Worm (Caenorhabditis elegans) whole organism, L4 larva: ENCODE measurements around the gene C01G10.6.

Source experiments
- F10B5.3 ChIP-seq: sonication (generic microtip); optimal IDR thresholded peaks from 2 replicates; lab custom pipeline; 2016; ENCODE audit warnings: mild to moderate bottlenecking, missing genetic modification characterization, missing compliant biosample characterization
- F49E8.2 ChIP-seq: sonication (generic microtip); optimal IDR thresholded peaks from 2 replicates; lab custom pipeline; 2016; ENCODE audit warnings: missing compliant biosample characterization, mild to moderate bottlenecking, missing genetic modification characterization, borderline replicate concordance
- R02D3.7 ChIP-seq: fragments of 150-350 bp; sonication (generic microtip); optimal IDR thresholded peaks from 3 replicates; lab custom pipeline; 2014; ENCODE audit warnings: missing biosample characterization, missing genetic modification characterization
- Y48G9A.11 ChIP-seq: fragments of 200-800 bp; sonication (Bioruptor generic); IDR thresholded peaks from 2 replicates; pipeline ENCODE4 v1.3.6; 2022; ENCODE audit warnings: missing genetic modification reagents, missing genetic modification characterization, missing compliant biosample characterization
- Y5F2A.4 ChIP-seq: fragments of 200-800 bp; sonication (Bioruptor generic); optimal IDR thresholded peaks from 2 replicates; lab custom pipeline; 2018; ENCODE audit warnings: mild to moderate bottlenecking, missing genetic modification characterization, missing compliant biosample characterization
- aha-1 ChIP-seq: fragments of 150-350 bp; peaks from one replicate; lab custom pipeline; 2014; ENCODE audit warnings: missing biosample characterization, missing genetic modification characterization
- arid-1 ChIP-seq: fragments of 200-800 bp; sonication (Bioruptor generic); conservative IDR thresholded peaks from 2 replicates; pipeline ENCODE4 v1.3.6; 2022; ENCODE audit warnings: missing genetic modification reagents, missing genetic modification characterization, missing compliant biosample characterization
- attf-4 ChIP-seq: sonication (generic microtip); optimal IDR thresholded peaks from 3 replicates; lab custom pipeline; 2017; ENCODE audit warnings: missing biosample characterization, missing genetic modification characterization
- ceh-20 ChIP-seq: fragments of 200-800 bp; sonication (Bioruptor generic); IDR thresholded peaks from 2 replicates; pipeline ENCODE4 v1.3.6; 2022; ENCODE audit warnings: missing genetic modification reagents, missing genetic modification characterization, missing compliant biosample characterization
- ceh-44 ChIP-seq: fragments of 200-800 bp; sonication (Bioruptor generic); IDR thresholded peaks from 2 replicates; pipeline ENCODE4 v1.3.6; 2022; ENCODE audit warnings: missing genetic modification reagents, missing genetic modification characterization, missing compliant biosample characterization
- cey-2 ChIP-seq: sonication (generic microtip); optimal IDR thresholded peaks from 3 replicates; lab custom pipeline; 2017; ENCODE audit warnings: missing genetic modification characterization, mild to moderate bottlenecking, missing compliant biosample characterization, antibody characterized with exemption, borderline replicate concordance; ENCODE audit not compliant: insufficient read depth
- daf-12 ChIP-seq: fragments of 150-350 bp; optimal IDR thresholded peaks from 2 replicates; lab custom pipeline; 2014; ENCODE audit warnings: missing biosample characterization, missing genetic modification reagents, missing genetic modification characterization
- daf-16 ChIP-seq, 3 experiments: sonication (generic microtip); optimal IDR thresholded peaks; 2 replicates each; lab custom pipeline; 2016 to 2017; ENCODE audit warnings: missing genetic modification characterization in 3 of 3, missing genetic modification reagents in 3 of 3, mild to moderate bottlenecking in 2 of 3, missing compliant biosample characterization in 2 of 3, missing biosample characterization in 1 of 3, moderate library complexity in 1 of 3
- dpl-1 ChIP-seq: fragments of 150-350 bp; optimal IDR thresholded peaks from 2 replicates; lab custom pipeline; 2014; ENCODE audit warnings: missing biosample characterization, missing genetic modification reagents, missing genetic modification characterization
- egl-27 ChIP-seq: sonication (generic microtip); optimal IDR thresholded peaks from 3 replicates; lab custom pipeline; 2017; ENCODE audit warnings: missing biosample characterization, missing genetic modification reagents, missing genetic modification characterization
- fkh-10 ChIP-seq: fragments of 150-350 bp; optimal IDR thresholded peaks from 2 replicates; lab custom pipeline; 2014; ENCODE audit warnings: missing biosample characterization, missing genetic modification reagents, missing genetic modification characterization
- hlh-30 ChIP-seq: sonication (generic microtip); optimal IDR thresholded peaks from 2 replicates; lab custom pipeline; 2017; ENCODE audit warnings: antibody characterized with exemption, mild to moderate bottlenecking, missing genetic modification characterization, missing compliant biosample characterization; ENCODE audit not compliant: insufficient read depth
- lim-7 ChIP-seq: fragments of 200-800 bp; sonication (Bioruptor generic); IDR thresholded peaks from 2 replicates; pipeline ENCODE4 v1.3.6; 2022; ENCODE audit warnings: missing genetic modification characterization, missing compliant biosample characterization
- lir-3 ChIP-seq: sonication (generic microtip); optimal IDR thresholded peaks from 2 replicates; lab custom pipeline; 2016; ENCODE audit warnings: mild to moderate bottlenecking, missing genetic modification characterization, missing compliant biosample characterization
- madf-5 ChIP-seq, 2 experiments: fragments of 200-800 bp; sonication (Bioruptor generic); IDR thresholded peaks; 2 replicates each; pipeline ENCODE4 v1.3.6; 2022; ENCODE audit warnings: missing compliant biosample characterization in 2 of 2, missing genetic modification characterization in 2 of 2
- madf-9 ChIP-seq: fragments of 200-800 bp; sonication (Bioruptor generic); conservative IDR thresholded peaks from 2 replicates; pipeline ENCODE4 v1.3.6; 2022; ENCODE audit warnings: missing genetic modification reagents, missing genetic modification characterization, missing compliant biosample characterization
- mdt-29 ChIP-seq: fragments of 200-800 bp; sonication (Bioruptor generic); IDR thresholded peaks from 2 replicates; pipeline ENCODE4 v1.3.6; 2022; ENCODE audit warnings: missing genetic modification reagents, missing genetic modification characterization, missing compliant biosample characterization
- mxl-3 ChIP-seq: fragments of 200-800 bp; sonication (Bioruptor generic); optimal IDR thresholded peaks from 2 replicates; lab custom pipeline; 2018; ENCODE audit warnings: mild to moderate bottlenecking, missing genetic modification characterization, missing compliant biosample characterization
- nhr-237 ChIP-seq: sonication (generic microtip); optimal IDR thresholded peaks from 2 replicates; lab custom pipeline; 2017; ENCODE audit warnings: missing biosample characterization, missing genetic modification characterization
- nhr-28 ChIP-seq: fragments of 150-350 bp; optimal IDR thresholded peaks from 2 replicates; lab custom pipeline; 2014; ENCODE audit warnings: missing biosample characterization, missing genetic modification characterization
- nhr-41 ChIP-seq: fragments of 200-800 bp; sonication (Bioruptor generic); IDR thresholded peaks from 2 replicates; pipeline ENCODE4 v1.3.6; 2022; ENCODE audit warnings: missing genetic modification reagents, missing genetic modification characterization, missing compliant biosample characterization
- nhr-48 ChIP-seq: sonication (generic microtip); optimal IDR thresholded peaks from 2 replicates; lab custom pipeline; 2016; ENCODE audit warnings: mild to moderate bottlenecking, missing genetic modification characterization, missing compliant biosample characterization
- nhr-77 ChIP-seq: fragments of 150-350 bp; optimal IDR thresholded peaks from 2 replicates; lab custom pipeline; 2014; ENCODE audit warnings: missing biosample characterization, missing genetic modification characterization
- pha-4 ChIP-seq, 2 experiments: fragments of 150-350 bp in 1 of 2; fragments of 200-800 bp in 1 of 2; sonication (Bioruptor generic) in 1 of 2; IDR thresholded peaks in 1 of 2; optimal IDR thresholded peaks in 1 of 2; 2 replicates each; pipeline versions ENCODE4 v1.3.6 to Lab custom; 2014 to 2022; ENCODE audit warnings: missing genetic modification characterization in 2 of 2, missing genetic modification reagents in 2 of 2, missing biosample characterization in 1 of 2, missing compliant biosample characterization in 1 of 2
- pqm-1 ChIP-seq: sonication (generic microtip); optimal IDR thresholded peaks from 2 replicates; lab custom pipeline; 2017; ENCODE audit warnings: missing biosample characterization, missing genetic modification characterization
- spr-1 ChIP-seq: sonication (generic microtip); optimal IDR thresholded peaks from 2 replicates; lab custom pipeline; 2016; ENCODE audit warnings: mild to moderate bottlenecking, missing genetic modification characterization, missing compliant biosample characterization
- unc-39 ChIP-seq: sonication (generic microtip); optimal IDR thresholded peaks from 2 replicates; lab custom pipeline; 2017; ENCODE audit warnings: missing biosample characterization, missing genetic modification characterization
- vab-7 ChIP-seq: fragments of 200-800 bp; sonication (Bioruptor generic); IDR thresholded peaks from 2 replicates; pipeline ENCODE4 v1.3.6; 2022; ENCODE audit warnings: missing genetic modification reagents, missing genetic modification characterization, missing compliant biosample characterization
- zip-11 ChIP-seq: fragments of 200-800 bp; sonication (Bioruptor generic); IDR thresholded peaks from 2 replicates; pipeline ENCODE4 v1.3.6; 2022; ENCODE audit warnings: missing genetic modification characterization, missing compliant biosample characterization
- zip-2 ChIP-seq: fragments of 150-350 bp; optimal IDR thresholded peaks from 2 replicates; lab custom pipeline; 2014; ENCODE audit warnings: missing biosample characterization, missing genetic modification characterization
- ztf-11 ChIP-seq: fragments of 150-350 bp; optimal IDR thresholded peaks from 2 replicates; lab custom pipeline; 2014; ENCODE audit warnings: missing biosample characterization, missing genetic modification characterization
- ztf-7 ChIP-seq: fragments of 150-350 bp; optimal IDR thresholded peaks from 2 replicates; lab custom pipeline; 2014; ENCODE audit warnings: missing biosample characterization, missing genetic modification characterization

The C01G10.6 gene

DNA sequence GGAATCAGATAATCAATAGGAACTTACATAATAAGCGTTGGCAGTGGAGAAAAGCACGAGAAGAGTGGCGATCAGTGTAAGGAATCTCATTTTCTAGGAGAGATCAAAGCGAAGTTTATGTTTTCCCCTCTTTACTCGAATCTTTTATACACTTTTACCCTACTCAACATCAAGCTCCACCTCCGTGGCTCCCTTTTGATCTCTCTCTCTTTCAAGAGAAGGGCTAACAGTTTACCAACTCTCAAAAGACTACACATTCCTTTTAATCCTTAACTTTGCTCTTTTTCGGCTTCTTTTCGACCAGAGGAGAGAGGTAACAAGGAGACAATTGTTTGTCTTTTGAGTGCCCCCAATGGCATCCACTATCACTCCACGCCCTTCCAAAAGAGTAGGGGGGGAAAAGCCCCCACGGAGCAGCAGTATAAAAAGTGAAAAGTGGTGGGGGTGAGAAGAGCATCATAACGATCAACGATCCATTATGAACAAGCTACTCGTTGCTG lies at the start of gene C01G10.6, which contains the start of gene C01G10.15:
Gene C01G10.6 (plus strand): TSS at position 450 of the 500 bp plus-strand sequence.
Gene C01G10.15 (minus strand): TSS at position 101 of the 500 bp plus-strand sequence.
- TF ChIP-seq pqm-1 (tag; lab: Kevin White, UChicago), result no peak
- no peak for TF ChIP-seq ceh-44
- no peak for TF ChIP-seq cey-2 (tag; lab: Kevin White, UChicago)
- no peak for TF ChIP-seq ceh-20 (GFP tag; lab: Robert Waterston, UW)
- no peak for TF ChIP-seq egl-27 (tag; lab: Kevin White, UChicago)
- no peak for TF ChIP-seq hlh-30 (tag; lab: Kevin White, UChicago)
- TF ChIP-seq F10B5.3 (tag; lab: Kevin White, UChicago), result no peak
- no peak for TF ChIP-seq unc-39
- TF ChIP-seq, all 104 proteins: peak for 0

DNA sequence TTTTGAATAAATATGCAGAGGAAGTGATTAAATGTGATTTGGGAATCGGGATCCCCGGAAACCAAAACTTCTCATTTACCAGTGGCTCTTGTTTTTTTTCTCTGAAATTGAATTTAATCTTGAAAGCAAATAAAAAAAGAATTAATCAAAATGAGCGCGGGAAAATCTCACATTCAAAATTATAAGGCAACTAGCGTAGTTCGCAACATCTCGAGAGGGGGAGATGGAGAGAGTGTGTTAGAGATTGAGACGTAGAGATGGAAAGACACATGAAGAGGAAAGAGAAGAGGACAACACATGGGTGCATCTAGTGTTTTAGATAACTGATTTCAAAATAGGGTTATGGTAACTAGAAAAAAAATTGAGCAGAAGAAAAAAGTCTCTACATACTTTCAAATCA lies 39.3 kb upstream of the C01G10.6 start, which contains the start of gene sdc-3:
Gene sdc-3 (minus strand): TSS at position 101 of the 400 bp plus-strand sequence.
- TF ChIP-seq aha-1 (tag; lab: Kevin White, UChicago) (peak; percentile 73), mxl-3 (peak; percentile 19), daf-16 (GFP tag; optimal IDR thresholded peaks at IDR 0.05; lab: Kevin White, UChicago) (no peak), daf-16 (tag; optimal IDR thresholded peaks at IDR 0.05; lab: Kevin White, UChicago) (peak; percentile 14), nhr-28 (tag; lab: Kevin White, UChicago) (peak; percentile 32), madf-9 (no peak)

DNA sequence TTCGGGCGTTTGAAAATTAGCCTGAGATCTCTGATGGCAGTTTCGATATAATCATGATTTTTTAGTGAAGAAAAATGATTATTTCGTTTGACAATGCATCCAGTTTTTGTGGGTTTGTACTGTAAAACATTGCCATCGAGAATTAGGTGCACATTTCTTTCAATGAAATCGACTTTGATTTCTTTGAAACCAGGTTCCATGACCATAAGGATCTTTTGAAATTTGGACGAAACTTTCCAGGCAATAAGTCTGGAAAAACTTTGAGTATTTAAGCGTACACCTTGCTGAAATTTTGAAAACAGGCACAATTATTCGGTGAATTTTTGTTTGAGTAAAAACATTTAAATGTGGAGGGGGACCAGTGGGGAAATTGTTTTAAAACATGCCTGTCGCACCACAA lies 35.7 kb upstream of the C01G10.6 start:
- TF ChIP-seq aha-1 (tag; lab: Kevin White, UChicago), result peak; percentile 91
- TF ChIP-seq F49E8.2 (tag; lab: Kevin White, UChicago), result no peak
- no peak for TF ChIP-seq pha-4 (GFP tag; IDR thresholded peaks at IDR 0.05; lab: Robert Waterston, UW)
- no peak for TF ChIP-seq pha-4 (tag; optimal IDR thresholded peaks at IDR 0.05; lab: Kevin White, UChicago)
- TF ChIP-seq vab-7, result no peak

DNA sequence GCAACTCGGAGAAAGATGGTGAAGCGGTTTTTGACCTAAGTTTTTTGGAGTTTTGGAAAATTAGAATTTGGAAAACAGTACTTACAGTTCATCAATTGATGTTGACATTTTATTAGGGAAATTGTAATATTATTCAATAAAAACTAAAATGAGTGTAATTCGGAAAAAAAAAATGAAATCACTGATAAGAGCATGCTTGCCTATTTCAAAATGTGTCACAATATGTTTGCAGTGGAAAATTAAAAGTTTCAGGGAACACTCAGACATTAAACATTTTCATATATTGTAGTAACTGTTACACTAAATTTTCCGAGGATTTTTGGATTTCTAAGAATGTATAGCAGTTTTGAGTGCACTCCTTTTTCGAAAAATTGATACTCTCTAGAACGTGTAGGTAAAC lies 35.1 kb upstream of the C01G10.6 start, which contains the start of the genes fbxa-82 and C25D7.5:
Gene fbxa-82 (minus strand): TSS at position 163 of the 400 bp plus-strand sequence.
Gene C25D7.5 (plus strand): TSS at position 283 of the 400 bp plus-strand sequence.
- TF ChIP-seq daf-12 (tag; lab: Kevin White, UChicago), result no peak
- TF ChIP-seq pqm-1 (tag; lab: Kevin White, UChicago), result peak; percentile 24
- TF ChIP-seq attf-4, result no peak
- TF ChIP-seq nhr-77 (tag; lab: Kevin White, UChicago), result peak; percentile 57
- no peak for TF ChIP-seq daf-16 (GFP tag; optimal IDR thresholded peaks at IDR 0.05; lab: Kevin White, UChicago)
- TF ChIP-seq daf-16 (tag; optimal IDR thresholded peaks at IDR 0.05; lab: Kevin White, UChicago), result peak; percentile 59
- no peak for TF ChIP-seq F10B5.3 (tag; lab: Kevin White, UChicago)
- TF ChIP-seq nhr-237 (tag; lab: Kevin White, UChicago), result no peak
- no peak for TF ChIP-seq mdt-29
- no peak for TF ChIP-seq Y48G9A.11 (GFP tag; lab: Robert Waterston, UW)
- TF ChIP-seq fkh-10 (GFP tag; lab: Kevin White, UChicago), result no peak
- no peak for TF ChIP-seq Y5F2A.4 (GFP tag; lab: Kevin White, UChicago)
- no peak for TF ChIP-seq nhr-41
- TF ChIP-seq lim-7 (GFP tag; lab: Robert Waterston, UW), result no peak
- TF ChIP-seq R02D3.7, result no peak
- no peak for TF ChIP-seq arid-1 (GFP tag; lab: Robert Waterston, UW)
- no peak for TF ChIP-seq nhr-48
- peak; percentile 43 for TF ChIP-seq nhr-28 (tag; lab: Kevin White, UChicago)
- TF ChIP-seq spr-1, result no peak
- TF ChIP-seq zip-11, result no peak
- no peak for TF ChIP-seq dpl-1 (GFP tag; lab: Kevin White, UChicago)
- TF ChIP-seq vab-7, result no peak
- no peak for TF ChIP-seq ceh-44
- no peak for TF ChIP-seq lir-3 (tag; lab: Kevin White, UChicago)
- TF ChIP-seq madf-5 (GFP tag; IDR thresholded peaks at IDR 0.05; lab: Robert Waterston, UW), result no peak
- TF ChIP-seq ztf-11, result no peak
- peak; percentile 62 for TF ChIP-seq ztf-7
- TF ChIP-seq cey-2 (tag; lab: Kevin White, UChicago), result no peak
- peak; percentile 82 for TF ChIP-seq zip-2 (tag; lab: Kevin White, UChicago)
